Worm (Caenorhabditis elegans) whole organism, young adult: ENCODE results near the gene srt-41.

Source experiments
- B0019.2 ChIP-seq: fragments of 200-800 bp; sonication (Bioruptor generic); conservative IDR thresholded peaks from 2 replicates; pipeline ENCODE4 v1.3.6; 2022; ENCODE audit warnings: missing genetic modification reagents, missing genetic modification characterization, missing compliant biosample characterization
- B0336.3 ChIP-seq: fragments of 200-800 bp; sonication (Bioruptor generic); IDR thresholded peaks from 2 replicates; pipeline ENCODE4 v1.3.6; 2022; ENCODE audit warnings: missing genetic modification characterization, missing compliant biosample characterization
- F49E8.2 ChIP-seq: sonication (generic microtip); optimal IDR thresholded peaks from 3 replicates; lab custom pipeline; 2017; ENCODE audit warnings: missing genetic modification characterization, mild to moderate bottlenecking, missing compliant biosample characterization, antibody characterized with exemption, moderate library complexity; ENCODE audit not compliant: insufficient read depth
- K12H6.12 ChIP-seq: fragments of 200-800 bp; sonication (Bioruptor generic); optimal IDR thresholded peaks from 2 replicates; lab custom pipeline; 2018; ENCODE audit warnings: mild to moderate bottlenecking, missing genetic modification characterization, missing compliant biosample characterization
- cebp-1 ChIP-seq, 2 experiments: fragments of 200-800 bp in 1 of 2; sonication (Bioruptor generic) in 1 of 2; sonication (generic microtip) in 1 of 2; IDR thresholded peaks in 1 of 2; optimal IDR thresholded peaks in 1 of 2; 2 replicates each; pipeline versions ENCODE4 v1.3.6 to Lab custom; 2017 to 2022; ENCODE audit warnings: missing compliant biosample characterization in 2 of 2, missing genetic modification characterization in 2 of 2, mild to moderate bottlenecking in 1 of 2, missing genetic modification reagents in 1 of 2, moderate library complexity in 1 of 2
- dpl-1 ChIP-seq: fragments of 150-350 bp; optimal IDR thresholded peaks from 2 replicates; lab custom pipeline; 2014; ENCODE audit warnings: missing biosample characterization, missing genetic modification reagents, missing genetic modification characterization
- efl-1 ChIP-seq: fragments of 150-350 bp; optimal IDR thresholded peaks from 2 replicates; lab custom pipeline; 2014; ENCODE audit warnings: missing biosample characterization, missing genetic modification reagents, missing genetic modification characterization
- gei-17 ChIP-seq: fragments of 200-800 bp; sonication (Bioruptor generic); optimal IDR thresholded peaks from 2 replicates; lab custom pipeline; 2018; ENCODE audit warnings: mild to moderate bottlenecking, missing genetic modification characterization, missing compliant biosample characterization
- lir-1 ChIP-seq: fragments of 200-800 bp; sonication (Bioruptor generic); conservative IDR thresholded peaks from 2 replicates; pipeline ENCODE4 v1.3.6; 2022; ENCODE audit warnings: missing genetic modification reagents, missing genetic modification characterization, missing compliant biosample characterization
- madf-6 ChIP-seq: fragments of 200-800 bp; sonication (Bioruptor generic); IDR thresholded peaks from 2 replicates; pipeline ENCODE4 v1.3.6; 2022; ENCODE audit warnings: missing genetic modification reagents, missing genetic modification characterization, missing compliant biosample characterization
- nfya-1 ChIP-seq: sonication (generic microtip); optimal IDR thresholded peaks from 2 replicates; lab custom pipeline; 2017; ENCODE audit warnings: antibody characterized with exemption, missing compliant biosample characterization, missing genetic modification characterization, borderline replicate concordance; ENCODE audit not compliant: insufficient read depth
- snpc-4 ChIP-seq, 5 experiments: fragments of 150-350 bp in 1 of 5; sonication (generic microtip) in 4 of 5; optimal IDR thresholded peaks; 2 replicates each; lab custom pipeline; 2014 to 2018; ENCODE audit warnings: missing genetic modification characterization in 5 of 5, missing biosample characterization in 3 of 5, antibody characterized with exemption in 2 of 5, mild to moderate bottlenecking in 2 of 5, missing compliant biosample characterization in 2 of 5, missing genotype in 2 of 5, moderate library complexity in 2 of 5, missing genetic modification reagents in 1 of 5
- tbx-9 ChIP-seq: sonication (generic microtip); optimal IDR thresholded peaks from 2 replicates; lab custom pipeline; 2016; ENCODE audit warnings: borderline replicate concordance, missing genetic modification characterization, inconsistent platforms, missing compliant biosample characterization
- tlf-1 ChIP-seq: fragments of 200-800 bp; sonication (Bioruptor generic); optimal IDR thresholded peaks from 2 replicates; lab custom pipeline; 2018; ENCODE audit warnings: mild to moderate bottlenecking, missing genetic modification characterization, missing compliant biosample characterization

DNA sequence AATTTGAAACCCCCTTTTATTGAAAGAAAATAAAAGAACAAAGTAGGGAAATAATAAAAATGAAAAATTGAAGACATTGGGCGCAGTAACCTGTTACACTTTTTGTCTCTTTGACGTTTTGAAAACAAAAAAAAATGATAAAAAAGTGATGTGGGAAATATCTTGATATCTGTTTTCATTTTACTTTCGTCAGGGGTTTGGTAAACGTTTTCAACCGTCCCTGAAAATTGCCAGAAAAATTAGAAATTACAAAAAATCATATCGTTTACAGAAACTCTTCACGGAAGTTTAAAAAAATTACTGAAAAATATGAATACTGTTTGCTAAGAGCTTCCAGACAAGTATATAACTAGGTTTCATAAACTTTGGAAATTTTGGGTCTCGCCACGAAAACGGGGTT, 23.8 kb downstream of the srt-41 start, which contains the start of gene F36H9.4:
- TF ChIP-seq B0019.2 (no peak), nfya-1 (tag; lab: Kevin White, UChicago) (no peak), K12H6.12 (no peak), dpl-1 (GFP tag; lab: Kevin White, UChicago) (no peak), tbx-9 (tag; lab: Kevin White, UChicago) (no peak), cebp-1 (GFP tag; IDR thresholded peaks at IDR 0.05; lab: Robert Waterston, UW) (no peak), cebp-1 (tag; optimal IDR thresholded peaks at IDR 0.05; lab: Kevin White, UChicago) (no peak), snpc-4 (GFP tag; optimal IDR thresholded peaks at IDR 0.05; lab: Kevin White, UChicago) (no peak), snpc-4 (tag; optimal IDR thresholded peaks at IDR 0.05; lab: Kevin White, UChicago) (no peak), F49E8.2 (no peak), efl-1 (GFP tag; lab: Kevin White, UChicago) (no peak), tlf-1 (GFP tag; lab: Kevin White, UChicago) (no peak), gei-17 (no peak), madf-6 (GFP tag; lab: Robert Waterston, UW) (no peak), lir-1 (GFP tag; lab: Robert Waterston, UW) (no peak), B0336.3 (GFP tag; lab: Robert Waterston, UW) (no peak)
